Fruit fly (Drosophila melanogaster) whole organism, embryonic: ENCODE results near the gene QC.
A peak's percentile ranks its signal among the peaks of the same experiment; 100 is the strongest.

ENCODE experiments used
- ATbp ChIP-seq: fragments of 200-800 bp; sonication (Bioruptor generic); optimal IDR thresholded peaks from 2 replicates; lab custom pipeline; 2017; ENCODE audit warnings: missing biosample characterization, mild to moderate bottlenecking, missing genetic modification characterization, missing genetic modification reagents
- B-H2 ChIP-seq: fragments of 200-800 bp; sonication (Bioruptor generic); optimal IDR thresholded peaks from 2 replicates; lab custom pipeline; 2018; ENCODE audit warnings: missing biosample characterization, mild to moderate bottlenecking, missing genetic modification characterization
- CG10209 ChIP-seq: fragments of 200-800 bp; sonication (Bioruptor generic); optimal IDR thresholded peaks from 3 replicates; lab custom pipeline; 2017; ENCODE audit warnings: missing biosample characterization, mild to moderate bottlenecking, missing genetic modification characterization, missing genetic modification reagents
- CG11695 ChIP-seq: fragments of 200-800 bp; sonication (Bioruptor generic); IDR thresholded peaks from 3 replicates; pipeline ENCODE4 v1.3.6; 2022; ENCODE audit warnings: missing biosample characterization, missing genetic modification characterization
- CG12219 ChIP-seq: fragments of 200-800 bp; sonication (Bioruptor generic); optimal IDR thresholded peaks from 3 replicates; lab custom pipeline; 2018; ENCODE audit warnings: missing biosample characterization, mild to moderate bottlenecking, missing genetic modification characterization
- CG12769 ChIP-seq: fragments of 200-800 bp; sonication (Bioruptor generic); optimal IDR thresholded peaks from 2 replicates; lab custom pipeline; 2019; ENCODE audit warnings: missing biosample characterization, mild to moderate bottlenecking, missing genetic modification characterization, moderate library complexity
- CG14050 ChIP-seq: fragments of 200-800 bp; sonication (Bioruptor generic); IDR thresholded peaks from 3 replicates; pipeline ENCODE4 v1.3.6; 2022; ENCODE audit warnings: missing biosample characterization, missing genetic modification characterization
- CG17568 ChIP-seq: fragments of 200-800 bp; sonication (Bioruptor generic); optimal IDR thresholded peaks from 2 replicates; lab custom pipeline; 2018; ENCODE audit warnings: missing biosample characterization, mild to moderate bottlenecking, missing genetic modification characterization, moderate library complexity
- CG18262 ChIP-seq: fragments of 200-800 bp; optimal IDR thresholded peaks from 3 replicates; lab custom pipeline; 2019; ENCODE audit warnings: missing biosample characterization, mild to moderate bottlenecking, missing genetic modification characterization, moderate library complexity
- CG18476 ChIP-seq: fragments of 200-800 bp; sonication (Bioruptor generic); optimal IDR thresholded peaks from 2 replicates; lab custom pipeline; 2016; ENCODE audit warnings: missing biosample characterization, mild to moderate bottlenecking, missing genetic modification characterization
- CG30020 ChIP-seq: fragments of 200-800 bp; optimal IDR thresholded peaks from 2 replicates; lab custom pipeline; 2019; ENCODE audit warnings: missing biosample characterization, mild to moderate bottlenecking, missing genetic modification characterization, moderate library complexity
- CG6765 ChIP-seq: fragments of 200-800 bp; sonication (Bioruptor generic); optimal IDR thresholded peaks from 3 replicates; lab custom pipeline; 2017; ENCODE audit warnings: missing biosample characterization, mild to moderate bottlenecking, missing genetic modification characterization
- CG8478 ChIP-seq: fragments of >200 bp; optimal IDR thresholded peaks from 2 replicates; lab custom pipeline; 2018
- CHES-1-like ChIP-seq: fragments of 200-800 bp; sonication (Bioruptor generic); optimal IDR thresholded peaks from 2 replicates; lab custom pipeline; 2016; ENCODE audit warnings: missing biosample characterization, missing genetic modification characterization
- HLH4C ChIP-seq: fragments of 200-800 bp; sonication (Bioruptor generic); IDR thresholded peaks from 3 replicates; pipeline ENCODE4 v1.3.6; 2022; ENCODE audit warnings: missing biosample characterization, missing genetic modification characterization; ENCODE audit not compliant: partially characterized antibody
- HLHmδ ChIP-seq: fragments of 200-800 bp; sonication (Bioruptor generic); optimal IDR thresholded peaks from 2 replicates; lab custom pipeline; 2018; ENCODE audit warnings: missing biosample characterization, mild to moderate bottlenecking, missing genetic modification characterization, moderate library complexity
- HmgD ChIP-seq: fragments of 200-800 bp; sonication (Bioruptor generic); optimal IDR thresholded peaks from 3 replicates; lab custom pipeline; 2016; ENCODE audit warnings: missing biosample characterization, missing genetic modification characterization
- Hmr ChIP-seq: fragments of 200-800 bp; sonication (Bioruptor generic); optimal IDR thresholded peaks from 3 replicates; lab custom pipeline; 2017; ENCODE audit warnings: mild to moderate bottlenecking, missing biosample characterization, missing genetic modification reagents, missing genetic modification characterization
- Kr ChIP-seq: fragments of 200-800 bp; sonication (Bioruptor generic); optimal IDR thresholded peaks from 2 replicates; lab custom pipeline; 2017; ENCODE audit warnings: missing biosample characterization, mild to moderate bottlenecking, missing genetic modification characterization
- NC2α ChIP-seq: fragments of 200-800 bp; sonication (Bioruptor generic); optimal IDR thresholded peaks from 2 replicates; lab custom pipeline; 2016; ENCODE audit warnings: missing biosample characterization, missing genetic modification characterization
- Sry-δ ChIP-seq: fragments of 200-800 bp; sonication (Bioruptor generic); optimal IDR thresholded peaks from 2 replicates; lab custom pipeline; 2016; ENCODE audit warnings: missing biosample characterization, missing genetic modification characterization
- Xbp1 ChIP-seq: fragments of 200-800 bp; sonication (Bioruptor generic); optimal IDR thresholded peaks from 3 replicates; lab custom pipeline; 2016; ENCODE audit warnings: missing biosample characterization, mild to moderate bottlenecking, missing genetic modification characterization
- az2 ChIP-seq: fragments of 200-800 bp; sonication (Bioruptor generic); optimal IDR thresholded peaks from 3 replicates; lab custom pipeline; 2016; ENCODE audit warnings: missing biosample characterization, missing genetic modification characterization
- btn ChIP-seq: fragments of 200-800 bp; sonication (Bioruptor generic); optimal IDR thresholded peaks from 2 replicates; lab custom pipeline; 2016; ENCODE audit warnings: missing biosample characterization, missing genetic modification characterization
- dmrt99B ChIP-seq: fragments of 200-800 bp; sonication (Bioruptor generic); optimal IDR thresholded peaks from 2 replicates; lab custom pipeline; 2018; ENCODE audit warnings: missing biosample characterization, mild to moderate bottlenecking, missing genetic modification characterization, moderate library complexity
- en ChIP-seq: fragments of 200-800 bp; sonication (Bioruptor generic); optimal IDR thresholded peaks from 2 replicates; lab custom pipeline; 2016; ENCODE audit warnings: missing biosample characterization, missing genetic modification characterization
- eyg ChIP-seq: fragments of 200-800 bp; sonication (Bioruptor generic); optimal IDR thresholded peaks from 3 replicates; lab custom pipeline; 2016; ENCODE audit warnings: missing biosample characterization, missing genetic modification characterization
- fd3F ChIP-seq: fragments of 200-800 bp; sonication (Bioruptor generic); optimal IDR thresholded peaks from 2 replicates; lab custom pipeline; 2018; ENCODE audit warnings: missing biosample characterization, mild to moderate bottlenecking, missing genetic modification characterization, moderate library complexity
- ftz-f1 ChIP-seq: fragments of 200-800 bp; sonication (Bioruptor generic); optimal IDR thresholded peaks from 2 replicates; lab custom pipeline; 2016; ENCODE audit warnings: missing biosample characterization, missing genetic modification characterization
- gsb-n ChIP-seq: fragments of 200-800 bp; sonication (Bioruptor generic); optimal IDR thresholded peaks from 3 replicates; lab custom pipeline; 2018; ENCODE audit warnings: missing biosample characterization, mild to moderate bottlenecking, missing genetic modification characterization
- insv ChIP-seq, 2 experiments: fragments of 200-800 bp; sonication (Bioruptor generic); optimal IDR thresholded peaks; 3 replicates each; lab custom pipeline; 2016 to 2018; ENCODE audit warnings: missing biosample characterization in 2 of 2, missing genetic modification characterization in 2 of 2
- lola ChIP-seq, 3 experiments: fragments of >200 bp in 2 of 3; fragments of 200-800 bp in 1 of 3; sonication (Bioruptor generic) in 1 of 3; optimal IDR thresholded peaks; 2 replicates each; lab custom pipeline; 2017 to 2019; ENCODE audit warnings: missing biosample characterization in 3 of 3, missing genetic modification characterization in 3 of 3, mild to moderate bottlenecking in 1 of 3, moderate library complexity in 1 of 3
- nau ChIP-seq: fragments of 200-800 bp; sonication (Bioruptor generic); optimal IDR thresholded peaks from 3 replicates; lab custom pipeline; 2017; ENCODE audit warnings: missing biosample characterization, mild to moderate bottlenecking, missing genetic modification characterization, missing genetic modification reagents
- oc ChIP-seq: fragments of 200-800 bp; sonication (Bioruptor generic); optimal IDR thresholded peaks from 2 replicates; lab custom pipeline; 2018; ENCODE audit warnings: missing biosample characterization, mild to moderate bottlenecking, missing genetic modification characterization, moderate library complexity
- onecut ChIP-seq: fragments of 200-800 bp; sonication (Bioruptor generic); IDR thresholded peaks from 2 replicates; pipeline ENCODE4 v1.3.6; 2022; ENCODE audit warnings: missing biosample characterization, missing genetic modification characterization
- pita ChIP-seq: fragments of 200-800 bp; sonication (Bioruptor generic); optimal IDR thresholded peaks from 2 replicates; lab custom pipeline; 2017; ENCODE audit warnings: missing biosample characterization, mild to moderate bottlenecking, missing genetic modification characterization
- pros ChIP-seq: fragments of 200-800 bp; sonication (Bioruptor generic); optimal IDR thresholded peaks from 3 replicates; lab custom pipeline; 2019; ENCODE audit warnings: missing biosample characterization, mild to moderate bottlenecking, missing genetic modification characterization, moderate library complexity
- pum ChIP-seq: fragments of 200-800 bp; sonication (Bioruptor generic); optimal IDR thresholded peaks from 2 replicates; lab custom pipeline; 2016; ENCODE audit warnings: missing biosample characterization, missing genetic modification characterization
- tap ChIP-seq: fragments of 200-800 bp; optimal IDR thresholded peaks from 3 replicates; lab custom pipeline; 2019; ENCODE audit warnings: missing biosample characterization, mild to moderate bottlenecking, missing genetic modification characterization, moderate library complexity
- tio ChIP-seq: fragments of 200-800 bp; sonication (Bioruptor generic); optimal IDR thresholded peaks from 2 replicates; lab custom pipeline; 2017; ENCODE audit warnings: missing biosample characterization, missing genetic modification characterization, inconsistent platforms
- twi ChIP-seq: fragments of 200-800 bp; optimal IDR thresholded peaks from 2 replicates; lab custom pipeline; 2019; ENCODE audit warnings: missing biosample characterization, mild to moderate bottlenecking, missing genetic modification characterization, moderate library complexity

Gene QC

dm6 chr3L:5881310-5882208 lies 20.7 kb downstream of the QC start (continued):
- TF ChIP-seq CG12219 (peak; percentile 46), lola (GFP tag; optimal IDR thresholded peaks at IDR 0.05; lab: Kevin White, UChicago) (peak in 1 of 3 experiments; percentile 77), onecut (GFP tag; lab: Robert Waterston, UW) (peak; percentile 31; the same call in 1 of the 2 replicates), eyg (GFP tag; lab: Kevin White, UChicago) (peak; percentile 15), NC2α (GFP tag; lab: Kevin White, UChicago) (no peak), twi (tag; lab: Kevin White, UChicago) (peak; percentile 29), en (GFP tag; lab: Kevin White, UChicago) (peak; percentile 22), CG18262 (tag; lab: Kevin White, UChicago) (peak; percentile 41), CG30020 (tag; lab: Kevin White, UChicago) (no peak), CHES-1-like (GFP tag; lab: Kevin White, UChicago) (peak; percentile 60), ATbp (GFP tag; lab: Kevin White, UChicago) (peak; percentile 59), Hmr (GFP tag; lab: Kevin White, UChicago) (peak; percentile 60), Xbp1 (peak; percentile 66)

- TF ChIP-seq twi (tag; lab: Kevin White, UChicago) (no peak), gsb-n (tag; lab: Kevin White, UChicago) (peak; percentile 61), B-H2 (GFP tag; lab: Kevin White, UChicago) (no peak), CG18476 (GFP tag; lab: Kevin White, UChicago) (peak; percentile 18), tio (GFP tag; lab: Kevin White, UChicago) (no peak), nau (GFP tag; lab: Kevin White, UChicago) (no peak), tap (peak; percentile 51), dmrt99B (no peak), pum (GFP tag; lab: Kevin White, UChicago) (no peak), insv (GFP tag; optimal IDR thresholded peaks at IDR 0.05; lab: Kevin White, UChicago) (peak in 1 of 2 experiments; percentile 92), CG8478 (lab: Kevin White, UChicago) (no peak), oc (tag; lab: Kevin White, UChicago) (peak; percentile 43), pros (peak; percentile 69), btn (no peak)
Observed at dm6 chr3L:5878734-5879291, 23.4 kb downstream of the QC start.

- TF ChIP-seq az2 (GFP tag; lab: Kevin White, UChicago) (no peak), CG6765 (GFP tag; lab: Kevin White, UChicago) (no peak), ftz-f1 (GFP tag; lab: Kevin White, UChicago) (no peak), HLHmδ (GFP tag; lab: Kevin White, UChicago) (no peak), fd3F (no peak), CG11695 (no peak), CG12769 (no peak), CG10209 (no peak), pita (GFP tag; lab: Kevin White, UChicago) (no peak), CG14050 (GFP tag; lab: Robert Waterston, UW) (no peak), HLH4C (GFP tag; lab: Robert Waterston, UW) (no peak), Kr (GFP tag; lab: Kevin White, UChicago) (no peak), CG17568 (no peak), Sry-δ (GFP tag; lab: Kevin White, UChicago) (no peak), HmgD (GFP tag; lab: Kevin White, UChicago) (no peak)
Observed at dm6 chr3L:5873011-5873410, 29.2 kb downstream of the QC start, which contains the start of gene CG18586. Gene CG18586, plus strand, starts transcription at chr3L:5873311.
